Worm (Caenorhabditis elegans): ENCODE data around the gene swm-1.

The swm-1 gene

ce11 chrV:9054771-9055170, at the start of gene swm-1:
Gene swm-1, minus strand, starts transcription at chrV:9054871.
- TF ChIP-seq med-1 (GFP tag; optimal IDR thresholded peaks at IDR 0.05; ENCODE audit: insufficient read depth): no peak
- no peak for TF ChIP-seq ref-1 (GFP tag; conservative IDR thresholded peaks at IDR 0.05)
- TF ChIP-seq T22C8.4 (GFP tag; IDR thresholded peaks at IDR 0.05): no peak
- no peak for TF ChIP-seq tab-1 (GFP tag; IDR thresholded peaks at IDR 0.05)
- TF ChIP-seq klf-2 (GFP tag; conservative IDR thresholded peaks at IDR 0.05): no peak
- TF ChIP-seq flt-1 (GFP tag; IDR thresholded peaks at IDR 0.05): no peak
- TF ChIP-seq ztf-23 (GFP tag; IDR thresholded peaks at IDR 0.05): no peak
- TF ChIP-seq cog-1 (tag; optimal IDR thresholded peaks at IDR 0.05): no peak
- TF ChIP-seq ztf-29 (GFP tag; IDR thresholded peaks at IDR 0.05): no peak

ce11 chrV:9101062-9101461, 46.4 kb upstream of the swm-1 start, which contains the start of gene frpr-6:
Gene frpr-6, minus strand, starts transcription at chrV:9101162.
- TF ChIP-seq ztf-29 (GFP tag; IDR thresholded peaks at IDR 0.05) (no peak), med-1 (GFP tag; optimal IDR thresholded peaks at IDR 0.05; ENCODE audit: insufficient read depth) (no peak), flt-1 (GFP tag; IDR thresholded peaks at IDR 0.05) (no peak), cog-1 (tag; optimal IDR thresholded peaks at IDR 0.05) (no peak), T22C8.4 (GFP tag; IDR thresholded peaks at IDR 0.05) (no peak), ref-1 (GFP tag; conservative IDR thresholded peaks at IDR 0.05) (no peak), tab-1 (GFP tag; IDR thresholded peaks at IDR 0.05) (no peak), ztf-23 (GFP tag; IDR thresholded peaks at IDR 0.05) (no peak), klf-2 (GFP tag; conservative IDR thresholded peaks at IDR 0.05) (no peak)

ce11 chrV:9098280-9098973, 43.8 kb upstream of the swm-1 start, which contains the start of gene F21C10.9:
Gene F21C10.9, minus strand, starts transcription at chrV:9098696.
- TF ChIP-seq ref-1 (GFP tag; conservative IDR thresholded peaks at IDR 0.05) (no peak), ztf-29 (GFP tag; IDR thresholded peaks at IDR 0.05) (no peak), klf-2 (GFP tag; conservative IDR thresholded peaks at IDR 0.05) (no peak), flt-1 (GFP tag; IDR thresholded peaks at IDR 0.05) (no peak), cog-1 (tag; optimal IDR thresholded peaks at IDR 0.05) (no peak), ztf-23 (GFP tag; IDR thresholded peaks at IDR 0.05) (no peak)

ce11 chrV:9097213-9097612, 42.5 kb upstream of the swm-1 start:
- no peak for TF ChIP-seq flt-1 (GFP tag; IDR thresholded peaks at IDR 0.05)
- TF ChIP-seq ref-1 (GFP tag; conservative IDR thresholded peaks at IDR 0.05): no peak
- no peak for TF ChIP-seq med-1 (GFP tag; optimal IDR thresholded peaks at IDR 0.05; ENCODE audit: insufficient read depth)
- TF ChIP-seq tab-1 (GFP tag; IDR thresholded peaks at IDR 0.05): no peak
- TF ChIP-seq T22C8.4 (GFP tag; IDR thresholded peaks at IDR 0.05): no peak
- TF ChIP-seq ztf-23 (GFP tag; IDR thresholded peaks at IDR 0.05): no peak
- no peak for TF ChIP-seq ztf-29 (GFP tag; IDR thresholded peaks at IDR 0.05)
- no peak for TF ChIP-seq klf-2 (GFP tag; conservative IDR thresholded peaks at IDR 0.05)
- TF ChIP-seq cog-1 (tag; optimal IDR thresholded peaks at IDR 0.05): no peak

- no peak for TF ChIP-seq ref-1 (GFP tag; conservative IDR thresholded peaks at IDR 0.05)
- TF ChIP-seq ztf-23 (GFP tag; IDR thresholded peaks at IDR 0.05): no peak
- TF ChIP-seq ztf-29 (GFP tag; IDR thresholded peaks at IDR 0.05): no peak
- no peak for TF ChIP-seq cog-1 (tag; optimal IDR thresholded peaks at IDR 0.05)
- no peak for TF ChIP-seq klf-2 (GFP tag; conservative IDR thresholded peaks at IDR 0.05)
- TF ChIP-seq flt-1 (GFP tag; IDR thresholded peaks at IDR 0.05): no peak
- no peak for TF ChIP-seq T22C8.4 (GFP tag; IDR thresholded peaks at IDR 0.05)
- no peak for TF ChIP-seq tab-1 (GFP tag; IDR thresholded peaks at IDR 0.05)
- no peak for TF ChIP-seq med-1 (GFP tag; optimal IDR thresholded peaks at IDR 0.05; ENCODE audit: insufficient read depth)
Observed at ce11 chrV:9096674-9097073, 42.0 kb upstream of the swm-1 start.

- TF ChIP-seq flt-1 (GFP tag; IDR thresholded peaks at IDR 0.05) (0 out of 2 replicates have a peak, but pooled peaks have one; percentile 8), T22C8.4 (GFP tag; IDR thresholded peaks at IDR 0.05) (no peak), cog-1 (tag; optimal IDR thresholded peaks at IDR 0.05) (peak; percentile 68)
Observed at ce11 chrV:9095613-9096317, 41.1 kb upstream of the swm-1 start, which contains the start of gene F21C10.10. Gene F21C10.10, plus strand, starts transcription at chrV:9096267.

- TF ChIP-seq cog-1 (tag; optimal IDR thresholded peaks at IDR 0.05) (no peak), tab-1 (GFP tag; IDR thresholded peaks at IDR 0.05) (no peak), ztf-29 (GFP tag; IDR thresholded peaks at IDR 0.05) (no peak), ztf-23 (GFP tag; IDR thresholded peaks at IDR 0.05) (no peak), ref-1 (GFP tag; conservative IDR thresholded peaks at IDR 0.05) (no peak), klf-2 (GFP tag; conservative IDR thresholded peaks at IDR 0.05) (no peak), med-1 (GFP tag; optimal IDR thresholded peaks at IDR 0.05; ENCODE audit: insufficient read depth) (no peak)
Observed at ce11 chrV:9094976-9095375, 40.3 kb upstream of the swm-1 start.

- no peak for TF ChIP-seq klf-2 (GFP tag; conservative IDR thresholded peaks at IDR 0.05)
- no peak for TF ChIP-seq tab-1 (GFP tag; IDR thresholded peaks at IDR 0.05)
- no peak for TF ChIP-seq ztf-23 (GFP tag; IDR thresholded peaks at IDR 0.05)
- TF ChIP-seq med-1 (GFP tag; optimal IDR thresholded peaks at IDR 0.05; ENCODE audit: insufficient read depth): no peak
- TF ChIP-seq cog-1 (tag; optimal IDR thresholded peaks at IDR 0.05): no peak
- TF ChIP-seq flt-1 (GFP tag; IDR thresholded peaks at IDR 0.05): no peak
- no peak for TF ChIP-seq ztf-29 (GFP tag; IDR thresholded peaks at IDR 0.05)
- no peak for TF ChIP-seq ref-1 (GFP tag; conservative IDR thresholded peaks at IDR 0.05)
- no peak for TF ChIP-seq T22C8.4 (GFP tag; IDR thresholded peaks at IDR 0.05)
Observed at ce11 chrV:9094060-9094628, 39.5 kb upstream of the swm-1 start.

ce11 chrV:9092209-9092608, 37.5 kb upstream of the swm-1 start, which contains the start of gene T27E4.1:
Gene T27E4.1, plus strand, starts transcription at chrV:9092345.
- TF ChIP-seq klf-2 (GFP tag; conservative IDR thresholded peaks at IDR 0.05) (no peak), ztf-29 (GFP tag; IDR thresholded peaks at IDR 0.05) (no peak), T22C8.4 (GFP tag; IDR thresholded peaks at IDR 0.05) (no peak), flt-1 (GFP tag; IDR thresholded peaks at IDR 0.05) (no peak), med-1 (GFP tag; optimal IDR thresholded peaks at IDR 0.05; ENCODE audit: insufficient read depth) (no peak), ref-1 (GFP tag; conservative IDR thresholded peaks at IDR 0.05) (no peak), cog-1 (tag; optimal IDR thresholded peaks at IDR 0.05) (no peak), tab-1 (GFP tag; IDR thresholded peaks at IDR 0.05) (no peak), ztf-23 (GFP tag; IDR thresholded peaks at IDR 0.05) (no peak)

All from whole organism, midembryonic.